Fruit fly (Drosophila melanogaster) whole organism, adult: ENCODE results near the gene haf.

ENCODE experiments used
- CG11617 ChIP-seq: fragments of 200-800 bp; sonication (Bioruptor generic); optimal IDR thresholded peaks from 2 replicates; lab custom pipeline; 2017; ENCODE audit warnings: mild to moderate bottlenecking, missing biosample characterization, missing genetic modification reagents, missing genetic modification characterization
- CG12768 ChIP-seq: fragments of 200-800 bp; sonication (Bioruptor generic); optimal IDR thresholded peaks from 2 replicates; lab custom pipeline; 2017; ENCODE audit warnings: missing biosample characterization, missing genetic modification characterization, mild to moderate bottlenecking, moderate library complexity, missing genetic modification reagents
- CG14711 ChIP-seq: fragments of 200-800 bp; sonication (Bioruptor generic); optimal IDR thresholded peaks from 2 replicates; lab custom pipeline; 2018; ENCODE audit warnings: missing biosample characterization, mild to moderate bottlenecking, missing genetic modification characterization, moderate library complexity
- CG1620 ChIP-seq: fragments of 200-800 bp; sonication (Bioruptor generic); optimal IDR thresholded peaks from 2 replicates; lab custom pipeline; 2016; ENCODE audit warnings: missing biosample characterization, missing genetic modification characterization
- CG33017 ChIP-seq: fragments of 200-800 bp; sonication (Bioruptor generic); optimal IDR thresholded peaks from 2 replicates; lab custom pipeline; 2018; ENCODE audit warnings: missing biosample characterization, mild to moderate bottlenecking, missing genetic modification characterization, moderate library complexity
- CG5204 ChIP-seq: fragments of 200-800 bp; sonication (Bioruptor generic); optimal IDR thresholded peaks from 2 replicates; lab custom pipeline; 2016; ENCODE audit warnings: missing biosample characterization, missing genetic modification characterization
- CG7045 ChIP-seq: fragments of 200-800 bp; sonication (Bioruptor generic); optimal IDR thresholded peaks from 2 replicates; lab custom pipeline; 2017; ENCODE audit warnings: missing biosample characterization, mild to moderate bottlenecking, missing genetic modification characterization
- CG7101 ChIP-seq: fragments of 200-800 bp; sonication (Bioruptor generic); optimal IDR thresholded peaks from 2 replicates; lab custom pipeline; 2018; ENCODE audit warnings: missing biosample characterization, mild to moderate bottlenecking, missing genetic modification characterization, moderate library complexity
- Clk ChIP-seq: fragments of 200-800 bp; sonication (Bioruptor generic); optimal IDR thresholded peaks from 2 replicates; lab custom pipeline; 2017; ENCODE audit warnings: missing biosample characterization, missing genetic modification characterization
- Crg-1 ChIP-seq: fragments of 200-800 bp; sonication (Bioruptor generic); optimal IDR thresholded peaks from 2 replicates; lab custom pipeline; 2016; ENCODE audit warnings: missing biosample characterization, missing genetic modification characterization
- Hr96 ChIP-seq: fragments of 200-800 bp; sonication (Bioruptor generic); optimal IDR thresholded peaks from 2 replicates; lab custom pipeline; 2016; ENCODE audit warnings: missing biosample characterization, missing genetic modification characterization
- Mnt ChIP-seq: fragments of 200-800 bp; sonication (Bioruptor generic); optimal IDR thresholded peaks from 2 replicates; lab custom pipeline; 2016; ENCODE audit warnings: missing biosample characterization, mild to moderate bottlenecking, missing genetic modification characterization
- bab1 ChIP-seq: fragments of 200-800 bp; sonication (Bioruptor generic); optimal IDR thresholded peaks from 3 replicates; lab custom pipeline; 2019; ENCODE audit warnings: missing biosample characterization, mild to moderate bottlenecking, missing genetic modification characterization, moderate library complexity
- cic ChIP-seq: fragments of 200-800 bp; sonication (Bioruptor generic); optimal IDR thresholded peaks from 2 replicates; lab custom pipeline; 2017; ENCODE audit warnings: missing biosample characterization, mild to moderate bottlenecking, missing genetic modification characterization, moderate library complexity
- kay ChIP-seq: fragments of 200-800 bp; sonication (Bioruptor generic); peaks from one replicate; lab custom pipeline; 2016; ENCODE audit warnings: missing biosample characterization, missing genetic modification characterization, borderline replicate concordance
- ovo ChIP-seq: fragments of 200-800 bp; sonication (Bioruptor generic); optimal IDR thresholded peaks from 2 replicates; lab custom pipeline; 2016; ENCODE audit warnings: missing biosample characterization, missing genetic modification characterization
- pad ChIP-seq: fragments of 200-800 bp; sonication (Bioruptor generic); optimal IDR thresholded peaks from 3 replicates; lab custom pipeline; 2017; ENCODE audit warnings: missing biosample characterization, missing genetic modification characterization, mild to moderate bottlenecking, moderate library complexity, missing genetic modification reagents
- tj ChIP-seq: fragments of 200-800 bp; sonication (Bioruptor generic); optimal IDR thresholded peaks from 3 replicates; lab custom pipeline; 2017; ENCODE audit warnings: missing biosample characterization, mild to moderate bottlenecking, missing genetic modification characterization, moderate library complexity
- toe ChIP-seq: fragments of 200-800 bp; sonication (Bioruptor generic); optimal IDR thresholded peaks from 2 replicates; lab custom pipeline; 2016; ENCODE audit warnings: missing biosample characterization, missing genetic modification characterization

Gene haf

DNA sequence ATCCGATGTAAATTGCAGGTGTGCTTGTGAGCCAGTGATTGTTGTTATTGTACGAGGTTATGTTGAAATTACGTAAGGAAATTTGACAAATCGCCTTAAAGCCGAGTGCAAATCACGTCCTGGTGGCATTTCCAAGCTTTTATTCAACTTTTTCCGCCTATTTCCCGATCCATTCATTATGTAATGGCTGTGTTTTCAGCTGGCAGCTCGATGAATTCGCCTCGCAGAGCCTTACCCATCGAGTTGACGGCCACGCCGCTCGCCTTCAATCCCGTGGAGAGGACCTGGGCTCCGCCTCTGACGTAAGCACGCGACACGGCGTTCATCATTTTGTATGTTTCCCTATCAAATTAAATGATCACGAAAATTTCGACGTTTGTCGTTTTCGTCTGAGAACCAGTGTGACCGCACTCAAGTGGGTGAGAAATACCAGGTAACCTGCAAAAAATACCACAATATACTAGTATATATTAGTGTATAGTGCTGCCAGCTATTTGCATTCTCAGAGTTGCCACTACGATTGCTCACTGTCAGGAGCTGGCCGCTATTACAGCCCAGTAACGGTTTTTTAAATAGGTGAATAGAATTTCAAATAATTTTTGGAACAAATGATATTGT, 58.9 kb downstream of the haf start, which contains the start of gene RFeSP:
Gene RFeSP, minus strand, starts transcription at position 413 of the 618 bp plus-strand sequence.
- peak; percentile 1 for TF ChIP-seq Mnt (GFP tag; lab: Kevin White, UChicago)
- TF ChIP-seq cic (GFP tag; lab: Kevin White, UChicago) = peak; percentile 30
- peak; percentile 73 for TF ChIP-seq bab1 (GFP tag; lab: Kevin White, UChicago)
- no peak for TF ChIP-seq pad (GFP tag; lab: Kevin White, UChicago)
- TF ChIP-seq CG7101 = no peak
- peak; percentile 0 for TF ChIP-seq Crg-1 (GFP tag; lab: Kevin White, UChicago)

- TF ChIP-seq CG11617 (GFP tag; lab: Kevin White, UChicago) = no peak
- TF ChIP-seq cic (GFP tag; lab: Kevin White, UChicago) = no peak
- TF ChIP-seq CG7045 (GFP tag; lab: Kevin White, UChicago) = no peak
- no peak for TF ChIP-seq pad (GFP tag; lab: Kevin White, UChicago)
- no peak for TF ChIP-seq CG33017 (tag; lab: Kevin White, UChicago)
- no peak for TF ChIP-seq Crg-1 (GFP tag; lab: Kevin White, UChicago)
- no peak for TF ChIP-seq toe (GFP tag; lab: Kevin White, UChicago)
- TF ChIP-seq Mnt (GFP tag; lab: Kevin White, UChicago) = no peak
- TF ChIP-seq Hr96 (GFP tag; lab: Kevin White, UChicago) = no peak
- TF ChIP-seq CG1620 (GFP tag; lab: Kevin White, UChicago) = no peak
- TF ChIP-seq tj = no peak
- no peak for TF ChIP-seq CG7101
Measured at dm6 chr2L:1615753-1616152, 60.8 kb downstream of the haf start.

dm6 chr2L:1617712-1618111, 62.8 kb downstream of the haf start:
- TF ChIP-seq pad (GFP tag; lab: Kevin White, UChicago) (no peak), CG33017 (tag; lab: Kevin White, UChicago) (peak; percentile 10)

DNA sequence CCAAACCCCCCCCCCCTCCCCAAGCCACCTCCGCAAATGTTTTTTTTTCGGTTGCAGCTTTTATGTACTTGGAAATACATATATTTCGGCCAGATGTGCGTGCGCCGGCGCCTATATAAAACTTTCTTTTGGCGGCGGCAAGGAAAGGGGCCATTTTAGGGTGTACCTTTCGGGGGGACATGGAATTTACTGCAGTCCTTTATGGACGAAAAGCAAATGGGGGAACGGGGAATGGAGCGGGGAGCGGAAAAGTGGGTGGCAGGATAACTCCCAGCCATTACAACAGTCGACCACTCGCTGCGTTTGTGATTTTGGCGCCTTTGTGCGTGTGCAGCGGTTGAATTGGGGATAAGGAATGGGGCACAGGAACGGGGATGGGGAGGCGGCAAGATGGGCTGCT, 63.8 kb downstream of the haf start:
- no peak for TF ChIP-seq CG14711 (tag; lab: Kevin White, UChicago)
- no peak for TF ChIP-seq Crg-1 (GFP tag; lab: Kevin White, UChicago)
- no peak for TF ChIP-seq kay (GFP tag; lab: Kevin White, UChicago)
- no peak for TF ChIP-seq cic (GFP tag; lab: Kevin White, UChicago)
- no peak for TF ChIP-seq Clk (GFP tag; lab: Kevin White, UChicago)
- TF ChIP-seq CG12768 = no peak
- TF ChIP-seq CG7101 = no peak
- no peak for TF ChIP-seq Mnt (GFP tag; lab: Kevin White, UChicago)
- TF ChIP-seq pad (GFP tag; lab: Kevin White, UChicago) = no peak
- TF ChIP-seq CG7045 (GFP tag; lab: Kevin White, UChicago) = no peak
- no peak for TF ChIP-seq ovo (GFP tag; lab: Kevin White, UChicago)
- TF ChIP-seq Hr96 (GFP tag; lab: Kevin White, UChicago) = no peak
- no peak for TF ChIP-seq tj
- TF ChIP-seq CG33017 (tag; lab: Kevin White, UChicago) = no peak
- TF ChIP-seq CG11617 (GFP tag; lab: Kevin White, UChicago) = no peak

DNA sequence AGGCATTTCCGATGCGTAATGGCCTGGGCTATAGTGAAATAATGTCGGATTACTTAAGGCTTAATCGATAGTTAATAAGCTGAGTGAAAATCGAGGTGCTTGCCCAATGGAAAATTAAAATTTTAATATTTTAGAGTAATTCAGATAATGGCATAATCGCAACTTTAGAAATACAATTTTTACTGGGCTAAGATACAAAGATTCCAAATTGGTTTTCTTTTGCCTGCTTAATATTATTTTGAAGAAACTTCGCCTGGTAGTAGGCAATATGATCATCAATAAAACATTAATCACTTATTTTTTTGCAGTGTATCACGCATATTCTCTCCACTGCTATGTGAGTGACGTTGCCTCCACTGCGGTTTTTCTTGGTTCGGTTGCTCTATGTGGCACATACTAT, 64.3 kb downstream of the haf start:
- TF ChIP-seq CG11617 (GFP tag; lab: Kevin White, UChicago) = no peak
- TF ChIP-seq cic (GFP tag; lab: Kevin White, UChicago) = no peak
- TF ChIP-seq Crg-1 (GFP tag; lab: Kevin White, UChicago) = no peak
- no peak for TF ChIP-seq tj
- no peak for TF ChIP-seq CG12768

- TF ChIP-seq tj = no peak
- peak; percentile 21 for TF ChIP-seq kay (GFP tag; lab: Kevin White, UChicago)
Measured at dm6 chr2L:1620797-1621196, 65.9 kb downstream of the haf start.

dm6 chr2L:1624750-1625149, 69.8 kb downstream of the haf start:
- no peak for TF ChIP-seq CG14711 (tag; lab: Kevin White, UChicago)

DNA sequence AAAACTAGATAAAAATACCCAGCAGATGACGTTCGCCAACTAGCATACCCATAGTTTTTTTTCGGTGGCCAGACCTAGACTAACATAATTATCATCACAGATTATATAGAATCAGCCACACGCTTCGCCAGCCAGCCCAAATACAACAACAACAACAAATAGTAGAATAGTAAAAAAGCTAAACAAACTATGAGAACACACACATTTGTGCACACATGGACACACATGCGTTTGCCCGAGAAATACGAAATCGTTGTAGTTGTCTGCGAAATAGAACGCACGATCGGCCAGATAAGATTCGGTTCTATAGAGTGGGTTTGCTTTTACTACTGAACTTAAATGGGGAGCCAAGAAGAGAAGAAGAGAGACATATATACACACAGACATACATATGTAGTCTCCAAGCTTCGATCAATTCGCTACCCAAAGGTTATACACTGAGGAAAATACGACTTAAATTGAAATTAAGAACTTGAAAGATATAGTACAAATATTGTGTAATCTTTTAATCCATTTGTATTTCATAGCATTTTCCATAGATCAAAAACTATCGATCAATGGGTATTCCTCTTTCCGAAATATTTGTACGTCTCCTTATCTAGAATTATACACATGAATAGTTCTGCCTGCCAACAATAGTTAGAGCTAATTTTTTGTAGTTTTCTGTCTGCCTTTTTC, 73.0 kb downstream of the haf start:
- TF ChIP-seq Crg-1 (GFP tag; lab: Kevin White, UChicago) (no peak), kay (GFP tag; lab: Kevin White, UChicago) (no peak), cic (GFP tag; lab: Kevin White, UChicago) (no peak), CG5204 (GFP tag; lab: Kevin White, UChicago) (no peak), tj (no peak), CG1620 (GFP tag; lab: Kevin White, UChicago) (no peak), CG14711 (tag; lab: Kevin White, UChicago) (no peak), CG33017 (tag; lab: Kevin White, UChicago) (no peak), CG7101 (no peak), pad (GFP tag; lab: Kevin White, UChicago) (no peak), Clk (GFP tag; lab: Kevin White, UChicago) (no peak), CG11617 (GFP tag; lab: Kevin White, UChicago) (no peak), toe (GFP tag; lab: Kevin White, UChicago) (no peak), CG12768 (no peak)
